Worm (Caenorhabditis elegans) whole organism, early embryonic: ENCODE measurements around the gene C24D10.6.
A peak's percentile ranks its signal among the peaks of the same experiment; 100 is the strongest.

Source experiments
- B0310.2 ChIP-seq: sonication (generic microtip); optimal IDR thresholded peaks from 2 replicates; lab custom pipeline; 2016; ENCODE audit warnings: mild to moderate bottlenecking, missing genetic modification characterization, missing compliant biosample characterization
- F13C5.2 ChIP-seq: sonication (generic microtip); optimal IDR thresholded peaks from 2 replicates; lab custom pipeline; 2017; ENCODE audit warnings: mild to moderate bottlenecking, missing genetic modification characterization, inconsistent platforms, missing compliant biosample characterization
- aly-1 ChIP-seq: sonication (generic microtip); optimal IDR thresholded peaks from 2 replicates; lab custom pipeline; 2016; ENCODE audit warnings: missing genetic modification characterization, missing compliant biosample characterization
- ama-1 ChIP-seq: fragments of 150-350 bp; optimal IDR thresholded peaks from 2 replicates; lab custom pipeline; 2014
- ceh-13 ChIP-seq: fragments of 200-800 bp; sonication (Bioruptor generic); optimal IDR thresholded peaks from 2 replicates; lab custom pipeline; 2018; ENCODE audit warnings: mild to moderate bottlenecking, missing genetic modification characterization, missing compliant biosample characterization
- ceh-36 ChIP-seq: sonication (generic microtip); optimal IDR thresholded peaks from 2 replicates; lab custom pipeline; 2016; ENCODE audit warnings: missing genetic modification characterization, inconsistent platforms, missing compliant biosample characterization
- ets-7 ChIP-seq: sonication (generic microtip); optimal IDR thresholded peaks from 2 replicates; lab custom pipeline; 2016; ENCODE audit warnings: missing genotype, missing genetic modification characterization, missing compliant biosample characterization
- flt-1 ChIP-seq: fragments of 200-800 bp; sonication (Bioruptor generic); IDR thresholded peaks from 2 replicates; pipeline ENCODE4 v1.3.6; 2022; ENCODE audit warnings: missing genetic modification characterization, missing compliant biosample characterization
- hmbx-1 ChIP-seq: sonication (generic microtip); optimal IDR thresholded peaks from 2 replicates; lab custom pipeline; 2016; ENCODE audit warnings: mild to moderate bottlenecking, missing genetic modification characterization, missing compliant biosample characterization
- hmg-4 ChIP-seq: fragments of 200-800 bp; sonication (Bioruptor generic); optimal IDR thresholded peaks from 2 replicates; lab custom pipeline; 2018; ENCODE audit warnings: mild to moderate bottlenecking, missing genetic modification characterization, missing compliant biosample characterization
- hnd-1 ChIP-seq: sonication (generic microtip); optimal IDR thresholded peaks from 2 replicates; lab custom pipeline; 2016; ENCODE audit warnings: missing genetic modification characterization, missing compliant biosample characterization
- pes-1 ChIP-seq: fragments of 200-800 bp; sonication (Bioruptor generic); IDR thresholded peaks from 2 replicates; pipeline ENCODE4 v1.3.6; 2022; ENCODE audit warnings: missing genetic modification reagents, missing genetic modification characterization, missing compliant biosample characterization
- scrt-1 ChIP-seq: fragments of 200-800 bp; sonication (Bioruptor generic); IDR thresholded peaks from 2 replicates; pipeline ENCODE4 v1.3.6; 2022; ENCODE audit warnings: missing genetic modification characterization, missing compliant biosample characterization
- sea-1 ChIP-seq: fragments of 200-800 bp; sonication (Bioruptor generic); conservative IDR thresholded peaks from 2 replicates; pipeline ENCODE4 v1.3.6; 2022; ENCODE audit warnings: missing genetic modification characterization, missing compliant biosample characterization
- tbx-11 ChIP-seq: fragments of 200-800 bp; sonication (Bioruptor generic); IDR thresholded peaks from 2 replicates; pipeline ENCODE4 v1.3.6; 2022; ENCODE audit warnings: missing genetic modification characterization, missing compliant biosample characterization
- tbx-37 ChIP-seq: fragments of 200-800 bp; sonication (Bioruptor generic); conservative IDR thresholded peaks from 2 replicates; pipeline ENCODE4 v1.3.6; 2022; ENCODE audit warnings: missing genetic modification reagents, missing genetic modification characterization, missing compliant biosample characterization
- tra-4 ChIP-seq: sonication (generic microtip); optimal IDR thresholded peaks from 2 replicates; lab custom pipeline; 2017; ENCODE audit warnings: missing genetic modification characterization, missing compliant biosample characterization

The C24D10.6 gene

DNA sequence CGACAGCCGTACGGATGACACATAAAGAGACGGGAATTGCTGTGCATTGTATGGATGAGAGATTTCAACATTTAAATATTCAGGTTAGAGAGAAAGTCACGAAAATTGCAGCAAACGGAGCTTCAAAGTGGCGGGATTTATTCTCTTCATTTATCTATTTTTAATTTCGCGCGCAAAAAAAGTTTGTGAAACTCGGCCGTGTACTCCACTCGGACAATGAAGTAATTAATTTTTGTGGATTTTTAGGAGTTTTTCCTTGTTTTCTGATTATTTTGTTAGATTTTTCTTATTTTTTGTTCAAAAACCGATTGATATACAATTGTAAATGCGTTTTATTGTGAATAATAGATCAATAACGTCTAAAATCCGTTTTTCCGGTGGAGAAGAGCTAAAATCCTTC, 28.0 kb upstream of the C24D10.6 start:
- no peak for TF ChIP-seq flt-1 (GFP tag; lab: Robert Waterston, UW)
- no peak for TF ChIP-seq tbx-37
- TF ChIP-seq B0310.2 (tag; lab: Kevin White, UChicago): no peak
- TF ChIP-seq tbx-11: no peak
- TF ChIP-seq hmbx-1 (tag; lab: Kevin White, UChicago): no peak

DNA sequence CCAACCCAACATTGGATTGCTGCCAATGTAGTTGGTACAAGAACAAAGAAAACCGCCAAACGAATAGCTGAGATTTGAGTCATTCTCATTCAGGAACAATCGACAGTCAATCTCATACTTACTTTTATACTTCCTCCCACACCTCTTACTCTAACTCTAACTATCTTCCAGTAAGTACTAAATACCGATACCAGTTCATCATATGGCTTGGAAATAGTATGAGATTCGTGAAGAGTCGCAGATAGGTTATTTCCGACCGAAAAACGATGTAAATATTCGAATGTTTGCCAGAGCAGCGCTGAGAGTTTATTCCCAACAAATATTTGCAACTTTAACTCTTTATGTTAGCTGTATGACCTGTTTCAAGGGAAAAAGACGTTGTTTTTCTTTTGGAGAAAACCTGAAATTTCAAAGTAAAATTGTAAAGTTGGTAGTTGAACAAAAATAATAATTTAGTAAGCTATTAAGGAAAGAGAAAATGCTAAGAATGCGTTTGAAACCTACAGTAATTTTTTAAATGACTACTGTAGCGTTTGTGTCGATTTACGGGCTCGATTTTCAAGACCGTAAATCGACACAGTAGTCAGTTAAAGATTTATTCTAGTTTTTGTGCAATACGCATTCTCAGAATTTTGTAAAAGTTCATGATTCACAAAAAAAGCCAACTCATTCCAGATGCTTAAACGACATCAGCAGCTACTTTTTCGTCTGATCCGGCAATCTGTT, 26.6 kb upstream of the C24D10.6 start, which contains the start of the genes W03F8.6 and mtrf-1L:
Gene W03F8.6 (minus strand): TSS at position 101 of the 726 bp plus-strand sequence.
Gene mtrf-1L (plus strand): TSS at position 676 of the 726 bp plus-strand sequence.
- TF ChIP-seq F13C5.2 (no peak), hnd-1 (tag; lab: Kevin White, UChicago) (no peak), hmg-4 (GFP tag; lab: Kevin White, UChicago) (no peak), flt-1 (GFP tag; lab: Robert Waterston, UW) (no peak), scrt-1 (no peak), B0310.2 (tag; lab: Kevin White, UChicago) (no peak), aly-1 (tag; lab: Kevin White, UChicago) (no peak), ama-1 (lab: Kevin White, UChicago) (no peak), tbx-11 (no peak), sea-1 (GFP tag; lab: Robert Waterston, UW) (no peak), tbx-37 (no peak), pes-1 (GFP tag; lab: Robert Waterston, UW) (no peak), tra-4 (tag; lab: Kevin White, UChicago) (no peak), hmbx-1 (tag; lab: Kevin White, UChicago) (no peak), ets-7 (tag; lab: Kevin White, UChicago) (no peak), ceh-13 (GFP tag; lab: Kevin White, UChicago) (no peak), ceh-36 (tag; lab: Kevin White, UChicago) (no peak)

DNA sequence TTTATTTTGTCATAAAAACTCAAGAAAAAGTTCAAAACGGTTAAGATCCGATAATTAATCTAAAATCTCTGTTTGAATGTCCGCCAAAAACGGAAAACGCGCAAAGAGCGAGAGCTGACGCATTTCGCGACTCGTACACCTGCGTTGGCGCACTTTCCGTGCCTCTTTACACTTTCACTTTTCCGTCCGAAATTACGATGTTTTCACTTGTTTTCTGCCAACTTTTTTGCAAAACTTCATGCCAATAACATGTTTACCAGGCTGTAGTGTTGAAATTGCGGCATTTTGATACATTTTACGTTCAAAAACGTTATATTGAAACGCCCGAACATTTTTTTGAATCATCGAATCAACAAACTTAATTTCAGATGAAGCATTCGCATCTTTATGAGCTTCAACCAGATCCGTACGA, 23.7 kb upstream of the C24D10.6 start, which contains the start of gene W03F8.4:
Gene W03F8.4 (plus strand): TSS at position 369 of the 412 bp plus-strand sequence.
- TF ChIP-seq scrt-1 (0 out of 2 replicates have a peak, but pooled peaks have one; percentile 30), sea-1 (GFP tag; lab: Robert Waterston, UW) (peak; percentile 67; the same call in 1 of the 2 replicates), ets-7 (tag; lab: Kevin White, UChicago) (no peak), ama-1 (lab: Kevin White, UChicago) (peak; percentile 92), hnd-1 (tag; lab: Kevin White, UChicago) (no peak), pes-1 (GFP tag; lab: Robert Waterston, UW) (peak; percentile 70), hmbx-1 (tag; lab: Kevin White, UChicago) (peak; percentile 50), tra-4 (tag; lab: Kevin White, UChicago) (peak; percentile 4), aly-1 (tag; lab: Kevin White, UChicago) (no peak), tbx-37 (no peak; the same call in 1 of the 2 replicates), ceh-13 (GFP tag; lab: Kevin White, UChicago) (no peak), B0310.2 (tag; lab: Kevin White, UChicago) (peak; percentile 53), ceh-36 (tag; lab: Kevin White, UChicago) (peak; percentile 54), hmg-4 (GFP tag; lab: Kevin White, UChicago) (peak; percentile 49), tbx-11 (peak; percentile 63; the same call in 1 of the 2 replicates), flt-1 (GFP tag; lab: Robert Waterston, UW) (peak; percentile 62; the same call in 1 of the 2 replicates), F13C5.2 (peak; percentile 73)

DNA sequence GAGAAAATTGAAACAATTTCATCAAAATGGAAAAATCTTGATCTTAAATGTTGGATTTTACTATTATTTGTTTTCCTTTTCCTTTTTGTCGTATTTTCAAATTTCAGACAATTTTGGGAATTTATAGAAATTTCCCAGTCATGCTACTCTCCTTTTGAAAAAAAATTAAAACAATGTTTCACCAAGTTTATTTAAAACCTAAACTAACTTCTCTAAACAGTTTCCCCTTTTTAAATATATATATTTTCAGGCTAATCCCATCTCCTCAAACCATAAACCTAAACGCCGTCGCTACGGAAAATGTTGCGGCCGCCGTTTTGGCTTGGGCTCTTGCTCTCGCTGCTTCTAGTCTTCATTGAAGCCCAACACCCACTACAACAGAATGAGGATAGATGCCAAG, 13.0 kb upstream of the C24D10.6 start, which contains the start of gene lam-1:
Gene lam-1 (plus strand): TSS at position 301 of the 400 bp plus-strand sequence.
- TF ChIP-seq tbx-37 (no peak), scrt-1 (no peak), tra-4 (tag; lab: Kevin White, UChicago) (no peak)

DNA sequence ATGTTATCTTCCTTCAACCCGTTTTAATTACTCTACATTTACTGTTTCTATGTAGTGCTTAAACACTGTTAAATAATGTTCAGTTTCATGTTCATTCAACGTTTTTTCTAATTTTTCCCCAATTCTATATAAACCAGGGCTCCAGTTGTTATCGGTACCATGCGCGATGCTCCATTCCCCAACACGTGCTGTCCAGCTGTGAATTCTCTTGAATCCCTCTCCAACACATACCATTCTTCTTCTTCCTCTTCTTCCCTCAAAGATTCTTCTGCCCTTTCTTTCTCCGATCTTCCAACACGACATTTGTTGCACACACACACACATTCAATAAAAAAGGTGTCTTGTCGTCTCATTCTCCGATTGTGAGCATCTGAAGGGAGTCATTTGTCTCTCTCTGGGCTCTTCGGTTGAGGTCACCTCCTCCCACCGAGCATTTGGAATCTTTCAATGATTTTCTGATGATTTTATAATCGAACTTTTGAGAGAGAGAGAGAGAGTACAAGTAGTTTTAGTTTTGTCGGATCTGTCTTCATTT, 12.0 kb upstream of the C24D10.6 start:
- TF ChIP-seq pes-1 (GFP tag; lab: Robert Waterston, UW) (no peak), aly-1 (tag; lab: Kevin White, UChicago) (no peak), hmbx-1 (tag; lab: Kevin White, UChicago) (no peak), tra-4 (tag; lab: Kevin White, UChicago) (no peak), hnd-1 (tag; lab: Kevin White, UChicago) (no peak), B0310.2 (tag; lab: Kevin White, UChicago) (no peak), sea-1 (GFP tag; lab: Robert Waterston, UW) (0 out of 2 replicates have a peak, but pooled peaks have one; percentile 29), tbx-37 (no peak)

DNA sequence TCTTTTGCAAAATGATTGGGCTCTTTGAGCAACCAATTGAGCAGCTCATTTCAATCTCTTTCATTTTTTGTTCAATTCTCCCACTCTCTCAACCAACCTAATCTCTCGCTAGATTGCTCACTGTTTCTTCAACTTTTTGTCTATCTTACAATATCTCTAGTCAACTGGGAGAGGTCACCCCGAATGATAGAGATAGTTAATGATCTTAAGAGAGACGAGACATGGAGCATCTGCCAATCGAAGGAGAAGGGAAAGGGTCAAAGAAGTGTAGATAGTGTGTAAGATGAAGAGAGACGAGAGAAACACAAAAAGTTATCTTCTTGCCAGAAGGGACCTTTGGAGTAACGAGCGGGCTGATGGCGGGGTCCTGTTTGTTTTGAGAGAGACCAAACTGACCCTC, 9.3 kb upstream of the C24D10.6 start:
- TF ChIP-seq B0310.2 (tag; lab: Kevin White, UChicago) (no peak), hmg-4 (GFP tag; lab: Kevin White, UChicago) (peak; percentile 24)

DNA sequence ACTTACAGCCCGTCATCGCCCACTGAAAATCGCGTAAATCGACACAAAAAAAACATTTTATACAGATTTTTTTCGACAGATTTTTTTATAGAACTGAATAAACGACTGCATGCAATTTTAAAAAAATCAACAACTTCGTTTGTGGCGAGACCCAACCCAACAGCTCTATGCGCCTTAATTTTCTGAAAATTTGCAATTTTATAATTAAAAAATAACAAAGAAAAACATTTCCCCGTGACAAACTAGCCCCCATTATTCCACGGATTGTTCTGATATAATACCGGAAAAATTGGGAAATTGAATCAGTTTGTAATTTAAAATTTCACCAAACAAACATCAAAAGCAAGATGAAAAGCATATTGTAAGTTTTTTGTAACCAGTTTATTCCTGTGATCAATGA, 6.0 kb upstream of the C24D10.6 start, which contains the start of gene ptp-5.1:
Gene ptp-5.1 (plus strand): TSS at position 301 of the 400 bp plus-strand sequence.
- no peak for TF ChIP-seq sea-1 (GFP tag; lab: Robert Waterston, UW)
- no peak for TF ChIP-seq tbx-11
- TF ChIP-seq ama-1 (lab: Kevin White, UChicago): no peak
- TF ChIP-seq flt-1 (GFP tag; lab: Robert Waterston, UW): no peak
- TF ChIP-seq tbx-37: no peak
- TF ChIP-seq ceh-36 (tag; lab: Kevin White, UChicago): no peak
- TF ChIP-seq F13C5.2: no peak
- TF ChIP-seq scrt-1: no peak
- TF ChIP-seq hmg-4 (GFP tag; lab: Kevin White, UChicago): no peak
- TF ChIP-seq tra-4 (tag; lab: Kevin White, UChicago): no peak
